Fruit fly (Drosophila melanogaster): ENCODE results near the gene Nepl21.

dm6 chr3R:28842431-28842830 lies 41.1 kb upstream of the Nepl21 start:
- TF ChIP-seq psq (optimal IDR thresholded peaks at IDR 0.05) = no peak
- no peak for TF ChIP-seq usp (GFP tag; optimal IDR thresholded peaks at IDR 0.05)
- no peak for TF ChIP-seq pan (optimal IDR thresholded peaks at IDR 0.05)
- no peak for TF ChIP-seq Dll (optimal IDR thresholded peaks at IDR 0.05)
- TF ChIP-seq EcR (GFP tag; optimal IDR thresholded peaks at IDR 0.05) = no peak
- no peak for TF ChIP-seq CG8478 (optimal IDR thresholded peaks at IDR 0.05)
